Fruit fly (Drosophila melanogaster) whole organism, embryonic: ENCODE data around the gene CG3277.
A peak's percentile ranks its signal among the peaks of the same experiment; 100 is the strongest.

Experiments
- ATbp ChIP-seq: fragments of 200-800 bp; sonication (Bioruptor generic); optimal IDR thresholded peaks from 2 replicates; lab custom pipeline; 2017; ENCODE audit warnings: missing biosample characterization, mild to moderate bottlenecking, missing genetic modification characterization, missing genetic modification reagents
- B-H1 ChIP-seq: fragments of 200-800 bp; sonication (Bioruptor generic); IDR thresholded peaks from 3 replicates; pipeline ENCODE4 v1.3.6; 2022; ENCODE audit warnings: missing biosample characterization, missing genetic modification characterization
- Bdp1 ChIP-seq: fragments of 200-800 bp; sonication (Bioruptor generic); optimal IDR thresholded peaks from 3 replicates; lab custom pipeline; 2016; ENCODE audit warnings: missing biosample characterization, missing genetic modification characterization
- Bgb ChIP-seq: fragments of 200-800 bp; sonication (Bioruptor generic); IDR thresholded peaks from 2 replicates; pipeline ENCODE4 v1.3.6; 2022; ENCODE audit warnings: missing biosample characterization, missing genetic modification characterization; ENCODE audit not compliant: partially characterized antibody
- Blimp-1 ChIP-seq: fragments of 200-800 bp; sonication (Bioruptor generic); optimal IDR thresholded peaks from 3 replicates; lab custom pipeline; 2018; ENCODE audit warnings: missing biosample characterization, missing genetic modification characterization, mild to moderate bottlenecking, moderate library complexity, missing genetic modification reagents
- CG10321 ChIP-seq: fragments of 200-800 bp; sonication (Bioruptor generic); IDR thresholded peaks from 2 replicates; pipeline ENCODE4 v1.3.6; 2022; ENCODE audit warnings: missing biosample characterization, missing genetic modification characterization
- CG12391 ChIP-seq: fragments of 200-800 bp; sonication (Bioruptor generic); optimal IDR thresholded peaks from 3 replicates; lab custom pipeline; 2018; ENCODE audit warnings: missing biosample characterization, mild to moderate bottlenecking, missing genetic modification characterization, moderate library complexity
- CG13894 ChIP-seq: fragments of 200-800 bp; sonication (Bioruptor generic); optimal IDR thresholded peaks from 3 replicates; lab custom pipeline; 2018; ENCODE audit warnings: missing biosample characterization, mild to moderate bottlenecking, missing genetic modification characterization, moderate library complexity
- CG14667 ChIP-seq: fragments of 200-800 bp; sonication (Bioruptor generic); IDR thresholded peaks from 2 replicates; pipeline ENCODE4 v1.3.6; 2022; ENCODE audit warnings: missing biosample characterization, missing genetic modification characterization
- CG14860 ChIP-seq: fragments of 200-800 bp; sonication (Bioruptor generic); IDR thresholded peaks from 3 replicates; pipeline ENCODE4 v1.3.6; 2022; ENCODE audit warnings: missing biosample characterization, missing genetic modification characterization; ENCODE audit not compliant: partially characterized antibody
- CG15479 ChIP-seq: fragments of 200-800 bp; sonication (Bioruptor generic); optimal IDR thresholded peaks from 3 replicates; lab custom pipeline; 2019; ENCODE audit warnings: missing biosample characterization, mild to moderate bottlenecking, missing genetic modification characterization, moderate library complexity
- CG15514 ChIP-seq: fragments of 200-800 bp; sonication (Bioruptor generic); optimal IDR thresholded peaks from 3 replicates; lab custom pipeline; 2017; ENCODE audit warnings: missing biosample characterization, missing genetic modification characterization, mild to moderate bottlenecking, moderate library complexity, missing genetic modification reagents
- CG18476 ChIP-seq: fragments of 200-800 bp; sonication (Bioruptor generic); optimal IDR thresholded peaks from 2 replicates; lab custom pipeline; 2016; ENCODE audit warnings: missing biosample characterization, mild to moderate bottlenecking, missing genetic modification characterization
- CG31365 ChIP-seq: fragments of 200-800 bp; sonication (Bioruptor generic); optimal IDR thresholded peaks from 2 replicates; lab custom pipeline; 2018; ENCODE audit warnings: missing biosample characterization, mild to moderate bottlenecking, missing genetic modification characterization
- CG34376 ChIP-seq: fragments of 200-800 bp; sonication (Bioruptor generic); optimal IDR thresholded peaks from 2 replicates; lab custom pipeline; 2018; ENCODE audit warnings: missing biosample characterization, mild to moderate bottlenecking, missing genetic modification characterization
- CG3847 ChIP-seq: fragments of 200-800 bp; sonication (Bioruptor generic); IDR thresholded peaks from 2 replicates; pipeline ENCODE4 v1.3.6; 2022; ENCODE audit warnings: missing biosample characterization, missing genetic modification characterization
- CG6689 ChIP-seq: fragments of 200-800 bp; sonication (Bioruptor generic); IDR thresholded peaks from 2 replicates; pipeline ENCODE4 v1.3.6; 2022; ENCODE audit warnings: missing biosample characterization, missing genetic modification characterization
- CG6791 ChIP-seq: fragments of 200-800 bp; sonication (Bioruptor generic); IDR thresholded peaks from 3 replicates; pipeline ENCODE4 v1.3.6; 2022; ENCODE audit warnings: missing biosample characterization, missing genetic modification characterization; ENCODE audit not compliant: partially characterized antibody
- CG7271 ChIP-seq: fragments of 200-800 bp; sonication (Bioruptor generic); optimal IDR thresholded peaks from 2 replicates; lab custom pipeline; 2018; ENCODE audit warnings: missing biosample characterization, mild to moderate bottlenecking, missing genetic modification characterization, moderate library complexity
- CG9817 ChIP-seq: fragments of 200-800 bp; sonication (Bioruptor generic); optimal IDR thresholded peaks from 2 replicates; lab custom pipeline; 2018; ENCODE audit warnings: missing biosample characterization, mild to moderate bottlenecking, missing genetic modification characterization, moderate library complexity
- CkIIα-i1 ChIP-seq: fragments of 200-800 bp; sonication (Bioruptor generic); IDR thresholded peaks from 2 replicates; pipeline ENCODE4 v1.3.6; 2022; ENCODE audit warnings: missing biosample characterization, missing genetic modification characterization
- E2f2 ChIP-seq: fragments of 200-800 bp; sonication (Bioruptor generic); IDR thresholded peaks from 2 replicates; pipeline ENCODE4 v1.3.6; 2022; ENCODE audit warnings: missing biosample characterization, missing genetic modification characterization
- Eip74EF ChIP-seq, 2 experiments: fragments of 200-800 bp in 1 of 2; fragments of >200 bp in 1 of 2; sonication (Bioruptor generic) in 1 of 2; optimal IDR thresholded peaks; 2 replicates each; lab custom pipeline; 2017 to 2019; ENCODE audit warnings: missing biosample characterization in 2 of 2, missing genetic modification characterization in 2 of 2, mild to moderate bottlenecking in 1 of 2, moderate library complexity in 1 of 2
- HLH4C ChIP-seq: fragments of 200-800 bp; sonication (Bioruptor generic); IDR thresholded peaks from 3 replicates; pipeline ENCODE4 v1.3.6; 2022; ENCODE audit warnings: missing biosample characterization, missing genetic modification characterization; ENCODE audit not compliant: partially characterized antibody
- HmgZ ChIP-seq: fragments of 200-800 bp; sonication (Bioruptor generic); optimal IDR thresholded peaks from 2 replicates; lab custom pipeline; 2018; ENCODE audit warnings: missing biosample characterization, mild to moderate bottlenecking, missing genetic modification characterization
- Hr39 ChIP-seq: fragments of >200 bp; optimal IDR thresholded peaks from 2 replicates; lab custom pipeline; 2017
- Hr51 ChIP-seq, 2 experiments: fragments of 200-800 bp; sonication (Bioruptor generic); optimal IDR thresholded peaks; 2 replicates in 1 of 2; 3 replicates in 1 of 2; lab custom pipeline; 2016 to 2018; ENCODE audit warnings: missing biosample characterization in 2 of 2, missing genetic modification characterization in 2 of 2, mild to moderate bottlenecking in 1 of 2, moderate library complexity in 1 of 2
- NfI ChIP-seq: fragments of 200-800 bp; sonication (Bioruptor generic); optimal IDR thresholded peaks from 3 replicates; lab custom pipeline; 2018; ENCODE audit warnings: missing biosample characterization, mild to moderate bottlenecking, missing genetic modification characterization, moderate library complexity
- Oaz ChIP-seq: fragments of 200-800 bp; sonication (Bioruptor generic); IDR thresholded peaks from 2 replicates; pipeline ENCODE4 v1.3.6; 2022; ENCODE audit warnings: missing biosample characterization, missing genetic modification characterization
- Sox102F ChIP-seq: fragments of 200-800 bp; sonication (Bioruptor generic); optimal IDR thresholded peaks from 2 replicates; lab custom pipeline; 2018; ENCODE audit warnings: missing biosample characterization, mild to moderate bottlenecking, missing genetic modification characterization, moderate library complexity
- Sry-δ ChIP-seq: fragments of 200-800 bp; sonication (Bioruptor generic); optimal IDR thresholded peaks from 2 replicates; lab custom pipeline; 2016; ENCODE audit warnings: missing biosample characterization, missing genetic modification characterization
- Tbp ChIP-seq: fragments of >200 bp; optimal IDR thresholded peaks from 2 replicates; lab custom pipeline; 2018; ENCODE audit warnings: missing biosample characterization, missing genetic modification characterization
- ac ChIP-seq: fragments of 200-800 bp; sonication (Bioruptor generic); optimal IDR thresholded peaks from 3 replicates; lab custom pipeline; 2017; ENCODE audit warnings: missing biosample characterization, mild to moderate bottlenecking, missing genetic modification characterization
- ato ChIP-seq: fragments of 200-800 bp; sonication (Bioruptor generic); IDR thresholded peaks from 2 replicates; pipeline ENCODE4 v1.3.6; 2022; ENCODE audit warnings: missing biosample characterization, missing genetic modification characterization; ENCODE audit not compliant: partially characterized antibody
- az2 ChIP-seq: fragments of 200-800 bp; sonication (Bioruptor generic); optimal IDR thresholded peaks from 3 replicates; lab custom pipeline; 2016; ENCODE audit warnings: missing biosample characterization, missing genetic modification characterization
- bsh ChIP-seq, 2 experiments: fragments of 200-800 bp; sonication (Bioruptor generic); optimal IDR thresholded peaks; 2 replicates each; lab custom pipeline; 2017 to 2018; ENCODE audit warnings: mild to moderate bottlenecking in 2 of 2, missing biosample characterization in 2 of 2, missing genetic modification characterization in 2 of 2, moderate library complexity in 1 of 2
- ems ChIP-seq: fragments of 200-800 bp; sonication (Bioruptor generic); optimal IDR thresholded peaks from 3 replicates; lab custom pipeline; 2016; ENCODE audit warnings: missing biosample characterization, missing genetic modification characterization
- exex ChIP-seq: fragments of 200-800 bp; sonication (Bioruptor generic); optimal IDR thresholded peaks from 4 replicates; lab custom pipeline; 2018; ENCODE audit warnings: missing biosample characterization, mild to moderate bottlenecking, missing genetic modification characterization, moderate library complexity
- eyg ChIP-seq: fragments of 200-800 bp; sonication (Bioruptor generic); optimal IDR thresholded peaks from 3 replicates; lab custom pipeline; 2016; ENCODE audit warnings: missing biosample characterization, missing genetic modification characterization
- ftz-f1 ChIP-seq: fragments of 200-800 bp; sonication (Bioruptor generic); optimal IDR thresholded peaks from 2 replicates; lab custom pipeline; 2016; ENCODE audit warnings: missing biosample characterization, missing genetic modification characterization
- gce ChIP-seq: fragments of 200-800 bp; sonication (Bioruptor generic); IDR thresholded peaks from 3 replicates; pipeline ENCODE4 v1.3.6; 2022; ENCODE audit warnings: missing biosample characterization, missing genetic modification characterization
- insv ChIP-seq, 2 experiments: fragments of 200-800 bp; sonication (Bioruptor generic); optimal IDR thresholded peaks; 3 replicates each; lab custom pipeline; 2016 to 2018; ENCODE audit warnings: missing biosample characterization in 2 of 2, missing genetic modification characterization in 2 of 2
- klu ChIP-seq: fragments of 200-800 bp; sonication (Bioruptor generic); IDR thresholded peaks from 2 replicates; pipeline ENCODE4 v1.3.6; 2022; ENCODE audit warnings: missing biosample characterization, missing genetic modification characterization
- oc ChIP-seq: fragments of 200-800 bp; sonication (Bioruptor generic); optimal IDR thresholded peaks from 2 replicates; lab custom pipeline; 2018; ENCODE audit warnings: missing biosample characterization, mild to moderate bottlenecking, missing genetic modification characterization, moderate library complexity
- onecut ChIP-seq: fragments of 200-800 bp; sonication (Bioruptor generic); IDR thresholded peaks from 2 replicates; pipeline ENCODE4 v1.3.6; 2022; ENCODE audit warnings: missing biosample characterization, missing genetic modification characterization
- phol ChIP-seq: fragments of 200-800 bp; sonication (Bioruptor generic); optimal IDR thresholded peaks from 3 replicates; lab custom pipeline; 2018; ENCODE audit warnings: missing biosample characterization, mild to moderate bottlenecking, missing genetic modification characterization, moderate library complexity
- salm ChIP-seq: fragments of 200-800 bp; sonication (Bioruptor generic); optimal IDR thresholded peaks from 2 replicates; lab custom pipeline; 2018; ENCODE audit warnings: missing biosample characterization, mild to moderate bottlenecking, missing genetic modification characterization
- sens ChIP-seq: fragments of 200-800 bp; sonication (Bioruptor generic); peaks from one replicate; lab custom pipeline; 2016; ENCODE audit warnings: missing biosample characterization, missing genetic modification characterization
- sna ChIP-seq: fragments of 200-800 bp; sonication (Bioruptor generic); IDR thresholded peaks from 2 replicates; pipeline ENCODE4 v1.3.6; 2022; ENCODE audit warnings: missing biosample characterization, missing genetic modification characterization; ENCODE audit not compliant: partially characterized antibody

CG3277 gene

dm6 chr2L:3338566-3339215, 34.8 kb downstream of the CG3277 start (continued):
- TF ChIP-seq HmgZ, result peak; percentile 9
- TF ChIP-seq CG14860, result no peak
- peak; percentile 68 to 96 for TF ChIP-seq bsh (GFP tag; optimal IDR thresholded peaks at IDR 0.05; lab: Kevin White, UChicago)
- no peak for TF ChIP-seq Tbp
- no peak for TF ChIP-seq Oaz (GFP tag; lab: Robert Waterston, UW)
- no peak for TF ChIP-seq ac (GFP tag; lab: Kevin White, UChicago)
- TF ChIP-seq CG13894, result no peak
- TF ChIP-seq sna, result no peak
- TF ChIP-seq eyg (GFP tag; lab: Kevin White, UChicago), result peak; percentile 18
- peak; percentile 10 for TF ChIP-seq CG9817 (tag; lab: Kevin White, UChicago)
- peak; percentile 90 for TF ChIP-seq oc (tag; lab: Kevin White, UChicago)
- TF ChIP-seq phol, result peak; percentile 89
- peak; percentile 81 for TF ChIP-seq ems (GFP tag; lab: Kevin White, UChicago)
- TF ChIP-seq CG15514, result no peak
- no peak for TF ChIP-seq Bgb (GFP tag; lab: Robert Waterston, UW)
- TF ChIP-seq Blimp-1, result peak; percentile 90
- TF ChIP-seq Sox102F (GFP tag; lab: Kevin White, UChicago), result peak; percentile 93
- TF ChIP-seq CG6689 (GFP tag; lab: Robert Waterston, UW), result peak; percentile 85
- TF ChIP-seq ATbp (GFP tag; lab: Kevin White, UChicago), result peak; percentile 91
- no peak for TF ChIP-seq CG6791 (GFP tag; lab: Robert Waterston, UW)
- TF ChIP-seq CG15479 (GFP tag; lab: Kevin White, UChicago), result no peak
- TF ChIP-seq salm (tag; lab: Kevin White, UChicago), result no peak
- peak in 1 of 2 experiments; percentile 15 for TF ChIP-seq Hr51 (GFP tag; optimal IDR thresholded peaks at IDR 0.05; lab: Kevin White, UChicago)
- peak; percentile 98 for TF ChIP-seq sens
- no peak for TF ChIP-seq Eip74EF (GFP tag; optimal IDR thresholded peaks at IDR 0.05; lab: Kevin White, UChicago)
- no peak for TF ChIP-seq ftz-f1
- no peak for TF ChIP-seq exex (tag; lab: Kevin White, UChicago)
- no peak for TF ChIP-seq Hr39 (lab: Kevin White, UChicago)
- peak; percentile 19; the same call in 1 of the 2 replicates for TF ChIP-seq E2f2 (GFP tag; lab: Robert Waterston, UW)
- no peak for TF ChIP-seq CG34376
- TF ChIP-seq B-H1 (GFP tag; lab: Robert Waterston, UW), result peak; percentile 74
- TF ChIP-seq CG12391, result peak; percentile 88
- no peak for TF ChIP-seq CkIIα-i1
- TF ChIP-seq az2 (GFP tag; lab: Kevin White, UChicago), result peak; percentile 92
- TF ChIP-seq insv (GFP tag; optimal IDR thresholded peaks at IDR 0.05; lab: Kevin White, UChicago), result no peak
- TF ChIP-seq Bdp1, result peak; percentile 70
- peak; percentile 7 for TF ChIP-seq CG7271
- TF ChIP-seq onecut, result peak; percentile 71
- peak; percentile 44; the same call in 1 of the 2 replicates for TF ChIP-seq CG3847 (GFP tag; lab: Robert Waterston, UW)
- no peak for TF ChIP-seq ato (GFP tag; lab: Robert Waterston, UW)
- TF ChIP-seq CG14667 (GFP tag; lab: Robert Waterston, UW), result peak; percentile 72
- no peak for TF ChIP-seq Sry-δ
- TF ChIP-seq CG18476 (GFP tag; lab: Kevin White, UChicago), result peak; percentile 58
- peak; percentile 43 for TF ChIP-seq NfI
- no peak for TF ChIP-seq CG10321 (GFP tag; lab: Robert Waterston, UW)
- peak; percentile 44 for TF ChIP-seq CG31365
- TF ChIP-seq HLH4C (GFP tag; lab: Robert Waterston, UW), result no peak
- peak; percentile 68; the same call in 1 of the 3 replicates for TF ChIP-seq gce (GFP tag; lab: Robert Waterston, UW)
- TF ChIP-seq klu (GFP tag; lab: Robert Waterston, UW), result no peak
